Fruit fly (Drosophila melanogaster) whole organism, embryonic: ENCODE data around the gene PIG-Q.

ENCODE experiments used
- Atf-2 ChIP-seq: fragments of 200-800 bp; sonication (Bioruptor generic); optimal IDR thresholded peaks from 2 replicates; lab custom pipeline; 2016; ENCODE audit warnings: missing biosample characterization, missing genetic modification characterization
- Awh ChIP-seq: fragments of 200-800 bp; sonication (Bioruptor generic); IDR thresholded peaks from 2 replicates; pipeline ENCODE4, ENCODE4 v1.3.6; 2022; ENCODE audit warnings: missing biosample characterization, missing genetic modification characterization
- Bdp1 ChIP-seq: fragments of 200-800 bp; sonication (Bioruptor generic); optimal IDR thresholded peaks from 3 replicates; lab custom pipeline; 2016; ENCODE audit warnings: missing biosample characterization, missing genetic modification characterization
- CG11723 ChIP-seq: fragments of 200-800 bp; sonication (Bioruptor generic); optimal IDR thresholded peaks from 2 replicates; lab custom pipeline; 2017; ENCODE audit warnings: missing biosample characterization, mild to moderate bottlenecking, missing genetic modification characterization
- CG13775 ChIP-seq: fragments of 200-800 bp; sonication (Bioruptor generic); optimal IDR thresholded peaks from 3 replicates; lab custom pipeline; 2017; ENCODE audit warnings: missing biosample characterization, mild to moderate bottlenecking, missing genetic modification characterization
- CG17568 ChIP-seq: fragments of 200-800 bp; sonication (Bioruptor generic); optimal IDR thresholded peaks from 2 replicates; lab custom pipeline; 2018; ENCODE audit warnings: missing biosample characterization, mild to moderate bottlenecking, missing genetic modification characterization, moderate library complexity
- CG17802 ChIP-seq: fragments of 200-800 bp; sonication (Bioruptor generic); optimal IDR thresholded peaks from 2 replicates; lab custom pipeline; 2018; ENCODE audit warnings: missing biosample characterization, mild to moderate bottlenecking, missing genetic modification characterization, moderate library complexity
- CG18476 ChIP-seq: fragments of 200-800 bp; sonication (Bioruptor generic); optimal IDR thresholded peaks from 2 replicates; lab custom pipeline; 2016; ENCODE audit warnings: missing biosample characterization, mild to moderate bottlenecking, missing genetic modification characterization
- CG2875 ChIP-seq: fragments of 200-800 bp; sonication (Bioruptor generic); optimal IDR thresholded peaks from 2 replicates; lab custom pipeline; 2017; ENCODE audit warnings: missing biosample characterization, mild to moderate bottlenecking, missing genetic modification characterization, missing genetic modification reagents
- CG32532 ChIP-seq: fragments of 200-800 bp; sonication (Bioruptor generic); IDR thresholded peaks from 2 replicates; pipeline ENCODE4 v1.3.6; 2022; ENCODE audit warnings: missing biosample characterization, missing genetic modification characterization
- CG4360 ChIP-seq: fragments of 200-800 bp; sonication (Bioruptor generic); IDR thresholded peaks from 2 replicates; pipeline ENCODE4 v1.3.6; 2022; ENCODE audit warnings: missing biosample characterization, missing genetic modification characterization
- CG4730 ChIP-seq: fragments of 200-800 bp; sonication (Bioruptor generic); IDR thresholded peaks from 2 replicates; pipeline ENCODE4 v1.3.6; 2022; ENCODE audit warnings: missing biosample characterization, missing genetic modification characterization
- CG5245 ChIP-seq: fragments of 200-800 bp; sonication (Bioruptor generic); optimal IDR thresholded peaks from 3 replicates; lab custom pipeline; 2016; ENCODE audit warnings: missing biosample characterization, missing genetic modification characterization
- CG7372 ChIP-seq: fragments of 200-800 bp; sonication (Bioruptor generic); IDR thresholded peaks from 2 replicates; pipeline ENCODE4 v1.3.6; 2022; ENCODE audit warnings: missing biosample characterization, missing genetic modification characterization
- CG7745 ChIP-seq: fragments of 200-800 bp; sonication (Bioruptor generic); optimal IDR thresholded peaks from 2 replicates; lab custom pipeline; 2018; ENCODE audit warnings: missing biosample characterization, mild to moderate bottlenecking, missing genetic modification characterization, moderate library complexity
- CG7786 ChIP-seq: fragments of 200-800 bp; sonication (Bioruptor generic); optimal IDR thresholded peaks from 2 replicates; lab custom pipeline; 2016; ENCODE audit warnings: missing biosample characterization, missing genetic modification characterization
- CG7839 ChIP-seq: fragments of 200-800 bp; sonication (Bioruptor generic); optimal IDR thresholded peaks from 3 replicates; lab custom pipeline; 2018; ENCODE audit warnings: missing biosample characterization, mild to moderate bottlenecking, missing genetic modification characterization, moderate library complexity
- CG8281 ChIP-seq: fragments of 200-800 bp; sonication (Bioruptor generic); optimal IDR thresholded peaks from 2 replicates; lab custom pipeline; 2018; ENCODE audit warnings: missing biosample characterization, mild to moderate bottlenecking, missing genetic modification characterization, moderate library complexity
- CG8924 ChIP-seq: fragments of 200-800 bp; optimal IDR thresholded peaks from 3 replicates; lab custom pipeline; 2019; ENCODE audit warnings: missing biosample characterization, mild to moderate bottlenecking, missing genetic modification characterization, moderate library complexity
- CG9609 ChIP-seq: fragments of 200-800 bp; sonication (Bioruptor generic); optimal IDR thresholded peaks from 3 replicates; lab custom pipeline; 2016; ENCODE audit warnings: missing biosample characterization, missing genetic modification characterization
- CTCF ChIP-seq: fragments of 200-800 bp; sonication (Bioruptor generic); optimal IDR thresholded peaks from 2 replicates; lab custom pipeline; 2017; ENCODE audit warnings: missing biosample characterization, mild to moderate bottlenecking, missing genetic modification characterization, moderate library complexity
- Chrac-16 ChIP-seq: fragments of 200-800 bp; sonication (Bioruptor generic); optimal IDR thresholded peaks from 3 replicates; lab custom pipeline; 2016; ENCODE audit warnings: missing biosample characterization, missing genetic modification characterization
- Dbx ChIP-seq: fragments of 200-800 bp; sonication (Bioruptor generic); IDR thresholded peaks from 3 replicates; pipeline ENCODE4 v1.3.6; 2022; ENCODE audit warnings: missing biosample characterization, missing genetic modification characterization
- Fer3 ChIP-seq: fragments of 200-800 bp; sonication (Bioruptor generic); optimal IDR thresholded peaks from 2 replicates; lab custom pipeline; 2018; ENCODE audit warnings: missing biosample characterization, mild to moderate bottlenecking, missing genetic modification characterization, moderate library complexity
- H15 ChIP-seq: fragments of 200-800 bp; sonication (Bioruptor generic); IDR thresholded peaks from 3 replicates; pipeline ENCODE4 v1.3.6; 2022; ENCODE audit warnings: missing biosample characterization, missing genetic modification characterization
- MESR4 ChIP-seq: fragments of 200-800 bp; sonication (Bioruptor generic); optimal IDR thresholded peaks from 2 replicates; lab custom pipeline; 2018; ENCODE audit warnings: missing biosample characterization, mild to moderate bottlenecking, missing genetic modification characterization, moderate library complexity
- Mad ChIP-seq: fragments of 200-800 bp; sonication (Bioruptor generic); optimal IDR thresholded peaks from 2 replicates; lab custom pipeline; 2016; ENCODE audit warnings: missing biosample characterization, missing genetic modification characterization
- Max ChIP-seq: fragments of 200-800 bp; sonication (Bioruptor generic); optimal IDR thresholded peaks from 2 replicates; lab custom pipeline; 2016; ENCODE audit warnings: missing biosample characterization, mild to moderate bottlenecking, missing genetic modification characterization
- Ssrp ChIP-seq: fragments of 200-800 bp; sonication (Bioruptor generic); optimal IDR thresholded peaks from 2 replicates; lab custom pipeline; 2018; ENCODE audit warnings: missing biosample characterization, mild to moderate bottlenecking, missing genetic modification characterization, moderate library complexity
- Taf1 ChIP-seq: fragments of 200-800 bp; sonication (Bioruptor generic); IDR thresholded peaks from 2 replicates; pipeline ENCODE4 v1.3.6; 2022; ENCODE audit warnings: missing biosample characterization, missing genetic modification characterization
- bbx ChIP-seq: fragments of 200-800 bp; sonication (Bioruptor generic); IDR thresholded peaks from 2 replicates; pipeline ENCODE4 v1.3.6; 2022; ENCODE audit warnings: missing biosample characterization, missing genetic modification characterization; ENCODE audit not compliant: partially characterized antibody
- btn ChIP-seq: fragments of 200-800 bp; sonication (Bioruptor generic); optimal IDR thresholded peaks from 2 replicates; lab custom pipeline; 2016; ENCODE audit warnings: missing biosample characterization, missing genetic modification characterization
- chm ChIP-seq: fragments of 200-800 bp; sonication (Bioruptor generic); IDR thresholded peaks from 2 replicates; pipeline ENCODE4 v1.3.6; 2022; ENCODE audit warnings: missing biosample characterization, missing genetic modification characterization
- corto ChIP-seq: fragments of 200-800 bp; sonication (Bioruptor generic); optimal IDR thresholded peaks from 2 replicates; lab custom pipeline; 2016; ENCODE audit warnings: missing biosample characterization, mild to moderate bottlenecking, missing genetic modification characterization, moderate library complexity
- dm ChIP-seq: fragments of 200-800 bp; sonication (Bioruptor generic); optimal IDR thresholded peaks from 3 replicates; lab custom pipeline; 2016; ENCODE audit warnings: missing biosample characterization, missing genetic modification characterization
- en ChIP-seq: fragments of 200-800 bp; sonication (Bioruptor generic); optimal IDR thresholded peaks from 2 replicates; lab custom pipeline; 2016; ENCODE audit warnings: missing biosample characterization, missing genetic modification characterization
- ftz-f1 ChIP-seq: fragments of 200-800 bp; sonication (Bioruptor generic); optimal IDR thresholded peaks from 2 replicates; lab custom pipeline; 2016; ENCODE audit warnings: missing biosample characterization, missing genetic modification characterization
- gem ChIP-seq: fragments of 200-800 bp; sonication (Bioruptor generic); optimal IDR thresholded peaks from 2 replicates; lab custom pipeline; 2019; ENCODE audit warnings: missing biosample characterization, mild to moderate bottlenecking, missing genetic modification characterization, moderate library complexity
- jumu ChIP-seq: fragments of 200-800 bp; sonication (Bioruptor generic); optimal IDR thresholded peaks from 3 replicates; lab custom pipeline; 2016; ENCODE audit warnings: missing biosample characterization, missing genetic modification characterization
- ken ChIP-seq: fragments of 200-800 bp; sonication (Bioruptor generic); IDR thresholded peaks from 3 replicates; pipeline ENCODE4 v1.3.6; 2022; ENCODE audit warnings: missing biosample characterization, missing genetic modification characterization
- lmd ChIP-seq: fragments of 200-800 bp; sonication (Bioruptor generic); IDR thresholded peaks from 2 replicates; pipeline ENCODE4 v1.3.6; 2022; ENCODE audit warnings: missing biosample characterization, missing genetic modification characterization
- lola ChIP-seq, 3 experiments: fragments of >200 bp in 2 of 3; fragments of 200-800 bp in 1 of 3; sonication (Bioruptor generic) in 1 of 3; optimal IDR thresholded peaks; 2 replicates each; lab custom pipeline; 2017 to 2019; ENCODE audit warnings: missing biosample characterization in 3 of 3, missing genetic modification characterization in 3 of 3, mild to moderate bottlenecking in 1 of 3, moderate library complexity in 1 of 3
- mam ChIP-seq: fragments of 200-800 bp; sonication (Bioruptor generic); optimal IDR thresholded peaks from 3 replicates; lab custom pipeline; 2016; ENCODE audit warnings: missing biosample characterization, missing genetic modification characterization
- org-1 ChIP-seq: fragments of 200-800 bp; sonication (Bioruptor generic); optimal IDR thresholded peaks from 2 replicates; lab custom pipeline; 2017; ENCODE audit warnings: missing biosample characterization, missing genetic modification characterization
- pnt ChIP-seq: fragments of 200-800 bp; sonication (Bioruptor generic); optimal IDR thresholded peaks from 3 replicates; lab custom pipeline; 2016; ENCODE audit warnings: missing biosample characterization, missing genetic modification characterization
- repo ChIP-seq: fragments of 200-800 bp; sonication (Bioruptor generic); optimal IDR thresholded peaks from 2 replicates; lab custom pipeline; 2016; ENCODE audit warnings: missing biosample characterization, missing genetic modification characterization
- ro ChIP-seq: fragments of 200-800 bp; sonication (Bioruptor generic); IDR thresholded peaks from 2 replicates; pipeline ENCODE4 v1.3.6; 2022; ENCODE audit warnings: missing biosample characterization, missing genetic modification characterization
- slbo ChIP-seq: fragments of 200-800 bp; sonication (Bioruptor generic); IDR thresholded peaks from 2 replicates; pipeline ENCODE4 v1.3.6; 2022; ENCODE audit warnings: missing biosample characterization, missing genetic modification characterization
- so ChIP-seq: fragments of 200-800 bp; sonication (Bioruptor generic); IDR thresholded peaks from 3 replicates; pipeline ENCODE4 v1.3.6; 2022; ENCODE audit warnings: missing biosample characterization, missing genetic modification characterization
- sug ChIP-seq: fragments of 200-800 bp; optimal IDR thresholded peaks from 2 replicates; lab custom pipeline; 2019; ENCODE audit warnings: missing biosample characterization, mild to moderate bottlenecking, missing genetic modification characterization, moderate library complexity
- zfh1 ChIP-seq: fragments of 200-800 bp; sonication (Bioruptor generic); IDR thresholded peaks from 3 replicates; pipeline ENCODE4 v1.3.6; 2022; ENCODE audit warnings: missing biosample characterization, missing genetic modification characterization

Gene PIG-Q

DNA sequence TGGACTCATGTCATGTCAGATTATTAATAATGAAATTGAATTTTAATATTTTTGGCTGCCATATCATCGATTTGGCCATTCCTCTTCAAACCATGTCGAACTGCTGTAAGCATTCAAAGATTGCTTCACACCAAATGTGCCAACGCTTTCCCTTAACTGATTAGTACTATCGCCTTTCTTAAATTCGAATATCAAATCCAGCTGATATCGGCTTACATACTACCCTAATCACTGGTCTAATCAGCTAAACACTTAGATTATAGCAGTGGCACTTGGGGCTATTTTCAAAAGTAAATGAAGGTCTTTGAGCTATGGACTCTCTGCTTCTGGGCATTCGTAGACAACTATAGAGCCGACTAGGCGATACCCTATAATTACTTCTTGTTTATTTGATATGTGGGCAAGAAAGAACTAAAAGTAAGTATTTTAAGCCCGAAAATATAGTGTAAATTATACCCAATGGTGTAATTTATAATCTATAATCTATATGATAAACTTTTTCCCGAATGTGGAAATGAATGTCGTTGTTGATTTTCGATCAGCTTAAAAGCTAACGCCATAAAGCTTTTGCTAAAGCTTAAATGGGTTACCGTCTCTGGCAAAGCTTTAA lies 45.0 kb downstream of the PIG-Q start (continued):
- peak; percentile 83 for TF ChIP-seq CG8924 (tag; lab: Kevin White, UChicago)
- no peak for TF ChIP-seq lola (GFP tag; optimal IDR thresholded peaks at IDR 0.05; lab: Kevin White, UChicago)
- TF ChIP-seq CG11723: peak; percentile 6
- no peak for TF ChIP-seq CG7745 (tag; lab: Kevin White, UChicago)
- peak; percentile 68 for TF ChIP-seq CG18476
- TF ChIP-seq CTCF (GFP tag; lab: Kevin White, UChicago): no peak
- peak; percentile 31 for TF ChIP-seq repo (GFP tag; lab: Kevin White, UChicago)
- peak; percentile 62 for TF ChIP-seq Chrac-16 (GFP tag; lab: Kevin White, UChicago)
- TF ChIP-seq Fer3 (tag; lab: Kevin White, UChicago): peak; percentile 84
- TF ChIP-seq CG4360 (GFP tag; lab: Robert Waterston, UW): no peak
- no peak for TF ChIP-seq bbx
- TF ChIP-seq corto: peak; percentile 44
- TF ChIP-seq CG2875 (GFP tag; lab: Kevin White, UChicago): peak; percentile 6
- peak; percentile 77 for TF ChIP-seq Max
- peak; percentile 38 for TF ChIP-seq ftz-f1 (GFP tag; lab: Kevin White, UChicago)
- TF ChIP-seq Mad (GFP tag; lab: Kevin White, UChicago): peak; percentile 62
- TF ChIP-seq so (GFP tag; lab: Robert Waterston, UW): peak; percentile 85
- no peak for TF ChIP-seq CG17568 (GFP tag; lab: Kevin White, UChicago)
- peak; percentile 87 for TF ChIP-seq CG32532 (GFP tag; lab: Robert Waterston, UW)
- no peak for TF ChIP-seq ro (GFP tag; lab: Robert Waterston, UW)
- TF ChIP-seq CG7372 (GFP tag; lab: Robert Waterston, UW): 0 out of 2 replicates have a peak, but pooled peaks have one; percentile 26
- 0 out of 3 replicates have a peak, but pooled peaks have one; percentile 37 for TF ChIP-seq ken (GFP tag; lab: Robert Waterston, UW)
- peak; percentile 39 for TF ChIP-seq jumu (GFP tag; lab: Kevin White, UChicago)
- peak; percentile 31 for TF ChIP-seq CG7786 (GFP tag; lab: Kevin White, UChicago)
- peak; percentile 52 for TF ChIP-seq Awh
- peak; percentile 75 for TF ChIP-seq mam (GFP tag; lab: Kevin White, UChicago)
- TF ChIP-seq CG4730 (GFP tag; lab: Robert Waterston, UW): peak; percentile 67
- TF ChIP-seq dm (GFP tag; lab: Kevin White, UChicago): peak; percentile 9
- peak; percentile 55 for TF ChIP-seq Taf1
- TF ChIP-seq org-1: peak; percentile 67
- TF ChIP-seq CG5245: peak; percentile 49
- TF ChIP-seq CG17802: peak; percentile 12
- peak; percentile 16 for TF ChIP-seq Atf-2 (GFP tag; lab: Kevin White, UChicago)
- TF ChIP-seq slbo (GFP tag; lab: Robert Waterston, UW): peak; percentile 85
- TF ChIP-seq MESR4 (GFP tag; lab: Kevin White, UChicago): no peak
- peak; percentile 43 for TF ChIP-seq pnt (GFP tag; lab: Kevin White, UChicago)
- TF ChIP-seq CG13775 (GFP tag; lab: Kevin White, UChicago): peak; percentile 53
- peak; percentile 90 for TF ChIP-seq CG7839 (tag; lab: Kevin White, UChicago)
- TF ChIP-seq zfh1 (GFP tag; lab: Robert Waterston, UW): peak; percentile 28; the same call in 2 of the 3 replicates
- peak; percentile 70 for TF ChIP-seq sug
- TF ChIP-seq en (GFP tag; lab: Kevin White, UChicago): peak; percentile 15
- peak; percentile 34 for TF ChIP-seq CG8281
- no peak for TF ChIP-seq gem (tag; lab: Kevin White, UChicago)
- TF ChIP-seq lmd (GFP tag; lab: Robert Waterston, UW): peak; percentile 81
- TF ChIP-seq Bdp1 (GFP tag; lab: Kevin White, UChicago): peak; percentile 18
- TF ChIP-seq Ssrp (tag; lab: Kevin White, UChicago): peak; percentile 54
- peak; percentile 71; the same call in 2 of the 3 replicates for TF ChIP-seq Dbx
- TF ChIP-seq CG9609 (GFP tag; lab: Kevin White, UChicago): peak; percentile 35
- peak; percentile 65 for TF ChIP-seq H15 (GFP tag; lab: Robert Waterston, UW)
- peak; percentile 65; the same call in 1 of the 2 replicates for TF ChIP-seq chm (GFP tag; lab: Robert Waterston, UW)
- no peak for TF ChIP-seq btn (GFP tag; lab: Kevin White, UChicago)
